Worm (Caenorhabditis elegans): ENCODE measurements around the gene eif-2Balpha.

Gene eif-2Balpha

DNA sequence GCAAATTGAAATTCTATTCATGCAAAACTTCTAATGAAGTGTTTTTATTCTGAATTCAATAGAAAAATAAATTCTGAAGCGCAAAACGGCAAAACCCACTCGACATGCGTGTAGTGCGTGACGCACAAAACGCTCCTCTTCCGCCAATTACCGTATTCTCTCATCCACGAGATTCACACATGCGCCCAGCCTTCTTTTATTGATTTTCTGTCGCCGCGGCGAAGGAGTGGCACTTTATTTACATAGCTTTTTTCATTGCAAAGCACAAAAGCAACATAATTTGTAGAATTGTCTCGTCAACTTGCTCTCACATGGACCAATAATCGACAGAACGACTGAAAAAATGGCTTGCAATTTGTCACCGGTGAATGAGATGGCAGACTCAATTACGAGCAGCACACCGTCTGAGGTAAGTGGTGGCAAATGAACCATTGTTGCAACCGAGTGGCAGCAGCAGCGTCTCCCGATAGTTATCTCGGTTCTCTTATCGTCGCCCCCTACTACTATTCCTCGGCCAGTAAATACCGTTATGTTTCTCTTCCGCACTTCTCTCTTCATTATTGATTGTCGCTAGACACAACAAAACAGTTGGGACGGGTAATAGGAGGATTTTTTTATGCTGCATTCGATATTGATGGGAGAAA lies 3.2 kb downstream of the eif-2Balpha start, which contains the start of gene unc-16 (continued):
- TF ChIP-seq K12H6.12 (tag; optimal IDR thresholded peaks at IDR 0.05), result peak; percentile 72
- peak in 1 of 3 experiments; percentile 82 for TF ChIP-seq lin-35 (GFP tag; optimal IDR thresholded peaks at IDR 0.05)
- TF ChIP-seq xnd-1 (tag; optimal IDR thresholded peaks at IDR 0.05), result no peak
- no peak for TF ChIP-seq Y56A3A.18 (GFP tag; IDR thresholded peaks at IDR 0.05)
- TF ChIP-seq cebp-2 (GFP tag; IDR thresholded peaks at IDR 0.05), result no peak
- TF ChIP-seq efl-1 (GFP tag; optimal IDR thresholded peaks at IDR 0.05), result peak; percentile 19
- TF ChIP-seq unc-130 (GFP tag; optimal IDR thresholded peaks at IDR 0.05), result no peak
- TF ChIP-seq egrh-3 (GFP tag; IDR thresholded peaks at IDR 0.05), result no peak
- no peak for TF ChIP-seq bed-1 (GFP tag; IDR thresholded peaks at IDR 0.05)
- no peak for TF ChIP-seq zim-3 (tag; optimal IDR thresholded peaks at IDR 0.05)
- peak; percentile 47 for TF ChIP-seq ztf-26 (tag; optimal IDR thresholded peaks at IDR 0.05)
- peak; percentile 89 for TF ChIP-seq mcd-1 (GFP tag; IDR thresholded peaks at IDR 0.05)
- TF ChIP-seq attf-3 (GFP tag; conservative IDR thresholded peaks at IDR 0.05), result peak; percentile 59
- no peak for TF ChIP-seq sdz-38 (tag; optimal IDR thresholded peaks at IDR 0.05)
- peak; percentile 87 for TF ChIP-seq K11D2.4 (GFP tag; IDR thresholded peaks at IDR 0.05)
- no peak for TF ChIP-seq D2030.7 (GFP tag; IDR thresholded peaks at IDR 0.05)
- TF ChIP-seq F22D6.2 (tag; optimal IDR thresholded peaks at IDR 0.05), result no peak
- TF ChIP-seq B0336.3 (GFP tag; IDR thresholded peaks at IDR 0.05), result peak; percentile 59
- TF ChIP-seq nfya-1 (tag; optimal IDR thresholded peaks at IDR 0.05; ENCODE audit: borderline replicate concordance, insufficient read depth), result no peak
- TF ChIP-seq atf-7 (tag; optimal IDR thresholded peaks at IDR 0.05), result no peak
- TF ChIP-seq nfyb-1 (GFP tag; IDR thresholded peaks at IDR 0.05), result peak; percentile 85; the same call in 1 of the 2 replicates
- TF ChIP-seq lin-40 (tag; optimal IDR thresholded peaks at IDR 0.05), result peak; percentile 85
- TF ChIP-seq ceh-27 (GFP tag; optimal IDR thresholded peaks at IDR 0.05), result peak; percentile 88
- peak; percentile 89 for TF ChIP-seq attf-5 (GFP tag; optimal IDR thresholded peaks at IDR 0.05)
- TF ChIP-seq F57A8.1 (GFP tag; optimal IDR thresholded peaks at IDR 0.05), result no peak
- TF ChIP-seq lin-54 (GFP tag; optimal IDR thresholded peaks at IDR 0.05), result peak; percentile 72
- TF ChIP-seq pbrm-1 (GFP tag; IDR thresholded peaks at IDR 0.05), result peak; percentile 72
- peak; percentile 51 for TF ChIP-seq ceh-100 (GFP tag; IDR thresholded peaks at IDR 0.05)
- no peak for TF ChIP-seq F49E8.2 (tag; optimal IDR thresholded peaks at IDR 0.05; ENCODE audit: insufficient read depth)
- TF ChIP-seq rpc-1 (optimal IDR thresholded peaks at IDR 0.05), result peak; percentile 13
- TF ChIP-seq rpc-1 (tag; optimal IDR thresholded peaks at IDR 0.05), result no peak
- peak; percentile 33; the same call in 1 of the 2 replicates for TF ChIP-seq hmg-1.2 (GFP tag; IDR thresholded peaks at IDR 0.05)

DNA sequence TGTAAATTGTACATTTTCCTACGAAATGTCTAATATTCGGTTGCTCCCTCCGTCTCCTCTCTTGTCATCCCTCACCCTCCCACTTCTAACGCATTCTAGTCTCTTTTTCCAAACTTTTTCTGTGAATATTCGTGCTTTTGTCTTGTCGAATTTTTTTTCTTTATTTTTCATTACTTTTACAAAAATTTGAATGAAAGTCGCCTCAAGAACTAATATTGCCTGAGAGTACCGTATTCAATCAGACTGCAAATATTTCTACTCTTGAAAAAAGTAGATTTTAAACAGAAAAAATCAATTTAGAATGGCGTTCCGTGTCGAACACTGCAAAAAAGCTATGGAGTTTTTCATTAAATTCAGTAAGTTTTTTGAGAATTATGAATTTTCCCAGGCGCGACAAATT lies 13.4 kb downstream of the eif-2Balpha start, which contains the start of gene ZK1098.11:
Gene ZK1098.11 (plus strand): TSS at position 301 of the 400 bp plus-strand sequence.
- TF ChIP-seq nhr-27 (tag; optimal IDR thresholded peaks at IDR 0.05) (no peak), madf-10 (tag; optimal IDR thresholded peaks at IDR 0.05) (no peak), Y56A3A.18 (GFP tag; IDR thresholded peaks at IDR 0.05) (no peak), sea-2 (GFP tag; IDR thresholded peaks at IDR 0.05) (no peak), egl-18 (GFP tag; IDR thresholded peaks at IDR 0.05) (no peak), F39B2.1 (GFP tag; IDR thresholded peaks at IDR 0.05) (no peak), B0035.1 (tag; optimal IDR thresholded peaks at IDR 0.05) (no peak), K12H6.12 (tag; optimal IDR thresholded peaks at IDR 0.05) (no peak), tbx-9 (tag; optimal IDR thresholded peaks at IDR 0.05; ENCODE audit: borderline replicate concordance) (no peak), Y53F4B.3 (GFP tag; IDR thresholded peaks at IDR 0.05) (no peak), F49E8.2 (tag; optimal IDR thresholded peaks at IDR 0.05; ENCODE audit: insufficient read depth) (no peak), egrh-3 (GFP tag; IDR thresholded peaks at IDR 0.05) (no peak), mel-28 (tag; optimal IDR thresholded peaks at IDR 0.05; ENCODE audit: borderline replicate concordance) (no peak)

Data from whole organism, young adult.